Fruit fly (Drosophila melanogaster): Measurements from ENCODE around the gene CG17270.

Gene CG17270

DNA sequence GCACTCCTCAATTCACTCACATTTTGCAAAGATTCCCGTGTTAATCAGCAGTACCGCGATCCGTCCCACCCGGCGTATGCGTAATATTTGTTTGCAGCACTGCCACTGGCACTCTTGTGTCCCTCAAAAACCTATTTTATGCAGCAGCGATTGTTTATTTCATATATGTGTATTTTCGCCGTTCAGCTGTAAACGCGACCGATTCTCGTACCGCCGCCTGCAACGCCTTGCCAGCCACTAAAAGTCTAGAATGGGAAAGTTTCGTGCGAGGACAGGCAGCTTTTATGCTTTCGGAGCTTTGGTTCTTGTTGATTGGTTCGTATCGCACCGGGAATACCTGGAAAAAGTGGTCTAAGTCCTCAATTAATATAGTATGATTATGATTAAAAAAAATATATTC, at the start of gene CG17270:
TSS of gene CG17270 (minus strand) at position 241 of the 400 bp plus-strand sequence.
- no peak for TF ChIP-seq bab1 (GFP tag; optimal IDR thresholded peaks at IDR 0.05)
- no peak for TF ChIP-seq toe (GFP tag; optimal IDR thresholded peaks at IDR 0.05)
- TF ChIP-seq Mnt (GFP tag; optimal IDR thresholded peaks at IDR 0.05): peak; percentile 6
- no peak for TF ChIP-seq Hr96 (GFP tag; optimal IDR thresholded peaks at IDR 0.05)

DNA sequence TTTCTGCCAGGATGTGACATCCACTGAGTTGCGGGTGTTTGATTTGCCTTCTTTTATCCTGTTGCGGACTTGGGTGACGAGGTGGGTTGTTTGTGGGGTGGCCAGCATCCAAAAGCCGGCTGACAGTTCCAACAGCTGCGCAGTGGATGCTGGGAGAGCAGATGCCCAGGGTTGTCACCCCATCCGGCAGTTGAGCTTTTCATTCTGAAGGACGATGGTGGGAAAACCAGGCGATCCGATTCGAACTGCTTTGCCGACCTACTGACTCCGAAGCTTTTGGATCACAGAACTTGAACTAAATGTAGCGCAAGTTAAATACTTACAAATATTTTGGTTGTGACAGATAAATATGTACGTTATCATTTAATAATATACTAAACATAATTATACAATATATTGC, 47.5 kb upstream of the CG17270 start, which contains the start of gene KaiR1D:
TSS of gene KaiR1D (minus strand) at position 28 of the 400 bp plus-strand sequence.
- TF ChIP-seq CG14711 (tag; optimal IDR thresholded peaks at IDR 0.05): peak; percentile 27
- no peak for TF ChIP-seq toe (GFP tag; optimal IDR thresholded peaks at IDR 0.05)

DNA sequence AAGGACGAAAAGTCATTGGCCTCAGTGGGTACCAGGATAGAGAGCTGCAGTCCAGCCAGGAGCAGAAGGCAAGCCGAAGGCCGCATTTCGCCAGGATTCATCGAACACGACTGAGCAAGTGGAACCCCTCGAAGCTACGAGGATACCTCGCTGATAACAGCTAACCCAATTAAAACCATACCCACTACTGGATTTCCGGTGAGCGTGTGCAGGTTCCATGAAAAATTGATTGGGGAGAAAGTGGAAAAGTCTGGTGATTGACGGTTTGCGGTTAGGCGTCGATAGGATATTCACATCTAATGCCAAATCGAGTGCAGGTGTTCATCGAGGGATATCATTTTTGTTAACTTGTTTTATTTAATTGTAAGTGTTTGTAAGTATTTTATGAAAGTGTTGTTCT, 41.1 kb upstream of the CG17270 start, which contains the start of gene Ir93a:
TSS of gene Ir93a (minus strand) at position 101 of the 400 bp plus-strand sequence.
- TF ChIP-seq cnc (optimal IDR thresholded peaks at IDR 0.05): no peak

DNA sequence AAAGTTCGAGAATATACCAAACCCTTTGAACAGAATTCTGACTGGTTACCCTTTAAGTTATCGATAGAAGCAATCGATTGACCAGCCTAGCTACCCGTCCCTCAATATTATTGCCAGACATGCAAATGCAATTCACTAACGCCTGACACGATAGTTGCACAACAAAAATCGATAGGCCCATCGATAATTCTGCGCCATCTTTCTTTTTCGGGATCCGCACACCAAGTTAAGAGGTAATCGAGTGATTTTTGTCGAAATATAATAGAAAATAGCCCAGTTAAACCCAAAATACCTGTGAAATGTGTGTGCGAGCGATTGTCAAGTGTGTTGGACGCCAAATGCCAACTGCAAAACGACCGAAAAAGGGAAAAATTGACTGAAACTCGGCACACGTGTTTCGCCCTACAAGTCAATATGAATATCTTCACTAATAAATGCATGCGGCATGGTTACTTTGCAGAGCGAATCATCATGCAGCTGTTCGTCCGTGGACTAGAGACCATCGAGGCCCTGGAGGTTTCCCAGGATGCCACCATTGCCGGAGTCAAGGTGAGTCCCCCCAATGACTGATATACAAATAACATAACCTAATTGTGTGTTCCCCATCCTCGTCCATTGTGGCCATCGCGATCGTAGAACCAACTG, 31.8 kb upstream of the CG17270 start, which contains the start of gene RpS30:
TSS of gene RpS30 (plus strand) at position 122 of the 645 bp plus-strand sequence.
- TF ChIP-seq cic (GFP tag; optimal IDR thresholded peaks at IDR 0.05) (peak; percentile 25), Crg-1 (GFP tag; optimal IDR thresholded peaks at IDR 0.05) (no peak), Hr96 (GFP tag; optimal IDR thresholded peaks at IDR 0.05) (peak; percentile 37), Mnt (GFP tag; optimal IDR thresholded peaks at IDR 0.05) (peak; percentile 92), pad (GFP tag; optimal IDR thresholded peaks at IDR 0.05) (peak; percentile 37), CG33017 (tag; optimal IDR thresholded peaks at IDR 0.05) (no peak), CG1620 (GFP tag; optimal IDR thresholded peaks at IDR 0.05) (peak; percentile 22), kay (GFP tag; ENCODE audit: borderline replicate concordance) (no peak), toe (GFP tag; optimal IDR thresholded peaks at IDR 0.05) (peak; percentile 1), tj (GFP tag; optimal IDR thresholded peaks at IDR 0.05) (peak; percentile 51), CG14711 (tag; optimal IDR thresholded peaks at IDR 0.05) (peak; percentile 72), bab1 (GFP tag; optimal IDR thresholded peaks at IDR 0.05) (peak; percentile 79), cnc (optimal IDR thresholded peaks at IDR 0.05) (no peak), CG7101 (tag; optimal IDR thresholded peaks at IDR 0.05) (peak; percentile 55), CG7045 (GFP tag; optimal IDR thresholded peaks at IDR 0.05) (no peak), CG11617 (GFP tag; optimal IDR thresholded peaks at IDR 0.05) (no peak)

DNA sequence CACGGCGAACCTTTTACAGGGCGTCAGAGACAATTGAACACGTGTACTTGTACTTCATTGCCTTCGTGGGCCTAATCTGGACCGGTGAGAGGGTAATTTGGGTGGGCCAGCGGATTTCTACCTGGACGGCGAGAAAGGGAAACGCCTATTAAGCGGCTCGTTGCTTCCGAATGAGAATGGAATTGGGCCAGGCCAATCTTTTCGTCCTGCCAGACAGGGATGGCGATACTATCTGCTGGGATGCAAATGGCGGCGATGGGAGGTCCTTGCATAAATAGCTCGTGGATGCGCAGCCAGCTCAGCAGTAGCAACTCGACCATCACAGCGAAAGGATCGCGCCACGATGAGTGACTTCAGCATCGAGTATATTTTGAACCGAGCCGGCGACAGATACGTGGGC, 28.0 kb upstream of the CG17270 start, which contains the start of gene CG15696:
TSS of gene CG15696 (plus strand) at position 301 of the 400 bp plus-strand sequence.
- no peak for TF ChIP-seq toe (GFP tag; optimal IDR thresholded peaks at IDR 0.05)
- TF ChIP-seq cic (GFP tag; optimal IDR thresholded peaks at IDR 0.05): no peak
- no peak for TF ChIP-seq CG14711 (tag; optimal IDR thresholded peaks at IDR 0.05)
- no peak for TF ChIP-seq bab1 (GFP tag; optimal IDR thresholded peaks at IDR 0.05)
- TF ChIP-seq ovo (GFP tag; optimal IDR thresholded peaks at IDR 0.05): no peak
- no peak for TF ChIP-seq CG11617 (GFP tag; optimal IDR thresholded peaks at IDR 0.05)
- TF ChIP-seq CG33017 (tag; optimal IDR thresholded peaks at IDR 0.05): no peak
- no peak for TF ChIP-seq Mnt (GFP tag; optimal IDR thresholded peaks at IDR 0.05)
- TF ChIP-seq cnc (optimal IDR thresholded peaks at IDR 0.05): no peak
- no peak for TF ChIP-seq CG1620 (GFP tag; optimal IDR thresholded peaks at IDR 0.05)
- no peak for TF ChIP-seq Clk (GFP tag; optimal IDR thresholded peaks at IDR 0.05)

DNA sequence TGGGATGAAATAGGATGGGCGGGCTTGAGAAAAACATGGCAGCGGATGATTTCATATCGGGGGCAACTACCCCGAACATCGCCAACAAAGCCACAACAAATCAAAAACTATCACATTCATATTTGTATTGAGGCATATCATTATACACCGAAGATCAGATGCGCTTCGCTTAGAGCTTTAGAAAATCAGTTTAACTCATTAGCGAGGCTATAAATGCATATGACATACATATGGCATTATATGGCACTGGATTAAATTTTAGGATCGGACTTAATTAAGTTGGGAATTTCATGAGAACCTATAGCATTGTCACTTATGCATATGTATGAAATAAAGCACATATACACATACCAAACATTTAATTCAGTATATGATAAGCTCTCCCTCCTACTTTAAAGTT, 27.6 kb upstream of the CG17270 start:
- TF ChIP-seq kay (GFP tag; ENCODE audit: borderline replicate concordance) (peak; percentile 48), Clk (GFP tag; optimal IDR thresholded peaks at IDR 0.05) (no peak)

DNA sequence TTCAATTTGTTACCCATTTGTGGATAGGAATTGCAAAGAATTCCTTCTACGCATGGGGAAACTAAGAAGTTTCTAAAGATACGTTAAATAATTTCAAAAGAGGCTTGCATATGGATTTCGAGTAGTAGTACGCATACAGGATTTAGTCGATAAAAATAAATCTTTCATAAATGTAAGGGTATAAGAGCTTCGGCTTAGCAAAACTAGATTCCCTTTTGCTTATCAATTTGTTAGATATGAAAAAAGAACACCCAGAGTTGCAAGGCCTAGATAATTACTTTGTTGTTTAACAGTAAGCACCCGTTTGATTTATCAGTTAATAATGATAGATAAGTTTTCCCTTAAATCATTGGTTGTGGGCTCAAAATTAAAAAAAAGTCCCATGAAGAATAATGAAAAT, 26.8 kb upstream of the CG17270 start:
- no peak for TF ChIP-seq kay (GFP tag; ENCODE audit: borderline replicate concordance)
- TF ChIP-seq CG7101 (tag; optimal IDR thresholded peaks at IDR 0.05): no peak
- no peak for TF ChIP-seq toe (GFP tag; optimal IDR thresholded peaks at IDR 0.05)
- TF ChIP-seq cnc (optimal IDR thresholded peaks at IDR 0.05): no peak
- no peak for TF ChIP-seq Mnt (GFP tag; optimal IDR thresholded peaks at IDR 0.05)
- TF ChIP-seq CG1620 (GFP tag; optimal IDR thresholded peaks at IDR 0.05): no peak
- no peak for TF ChIP-seq pad (GFP tag; optimal IDR thresholded peaks at IDR 0.05)
- no peak for TF ChIP-seq Clk (GFP tag; optimal IDR thresholded peaks at IDR 0.05)
- TF ChIP-seq Crg-1 (GFP tag; optimal IDR thresholded peaks at IDR 0.05): no peak

DNA sequence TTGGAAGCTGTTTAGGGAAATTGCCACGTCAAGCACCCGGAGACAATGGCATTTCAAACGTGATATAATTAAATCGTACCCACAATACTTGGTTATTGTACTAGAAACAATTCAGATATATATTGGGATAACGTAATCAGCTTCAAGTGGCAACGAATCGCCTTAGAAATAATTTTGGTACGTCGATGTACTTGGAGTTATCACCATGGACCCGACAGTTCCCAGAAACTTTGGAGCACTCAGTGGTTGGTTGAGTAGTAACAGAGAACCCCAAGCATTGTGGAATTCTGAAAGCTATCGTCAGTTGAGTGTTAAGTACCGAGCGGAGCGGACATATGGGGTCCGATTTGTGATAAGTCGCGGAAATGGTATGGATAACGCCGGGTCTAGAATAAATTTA, 23.1 kb upstream of the CG17270 start, which contains the start of gene CG15695:
TSS of gene CG15695 (plus strand) at position 301 of the 400 bp plus-strand sequence.
- TF ChIP-seq cnc (optimal IDR thresholded peaks at IDR 0.05) (no peak), Clk (GFP tag; optimal IDR thresholded peaks at IDR 0.05) (no peak), CG11617 (GFP tag; optimal IDR thresholded peaks at IDR 0.05) (no peak), toe (GFP tag; optimal IDR thresholded peaks at IDR 0.05) (no peak), Crg-1 (GFP tag; optimal IDR thresholded peaks at IDR 0.05) (no peak), tj (GFP tag; optimal IDR thresholded peaks at IDR 0.05) (no peak), CG7045 (GFP tag; optimal IDR thresholded peaks at IDR 0.05) (no peak), Hr96 (GFP tag; optimal IDR thresholded peaks at IDR 0.05) (no peak), Mnt (GFP tag; optimal IDR thresholded peaks at IDR 0.05) (no peak), CG14711 (tag; optimal IDR thresholded peaks at IDR 0.05) (no peak), ovo (GFP tag; optimal IDR thresholded peaks at IDR 0.05) (no peak), CG33017 (tag; optimal IDR thresholded peaks at IDR 0.05) (no peak), CG1620 (GFP tag; optimal IDR thresholded peaks at IDR 0.05) (no peak), cic (GFP tag; optimal IDR thresholded peaks at IDR 0.05) (no peak), CG12768 (GFP tag; optimal IDR thresholded peaks at IDR 0.05) (no peak), CG5204 (GFP tag; optimal IDR thresholded peaks at IDR 0.05) (no peak)
